Worm (Caenorhabditis elegans) whole organism, young adult: ENCODE measurements around the gene tor-2.

ENCODE experiments used
- B0019.2 ChIP-seq: fragments of 200-800 bp; sonication (Bioruptor generic); conservative IDR thresholded peaks from 2 replicates; pipeline ENCODE4 v1.3.6; 2022; ENCODE audit warnings: missing genetic modification reagents, missing genetic modification characterization, missing compliant biosample characterization
- B0336.3 ChIP-seq: fragments of 200-800 bp; sonication (Bioruptor generic); IDR thresholded peaks from 2 replicates; pipeline ENCODE4 v1.3.6; 2022; ENCODE audit warnings: missing genetic modification characterization, missing compliant biosample characterization
- C06A6.2 ChIP-seq: fragments of 200-800 bp; sonication (Bioruptor generic); conservative IDR thresholded peaks from 2 replicates; pipeline ENCODE4 v1.3.6; 2022; ENCODE audit warnings: missing genetic modification characterization, missing compliant biosample characterization
- F33H1.4 ChIP-seq: fragments of 200-800 bp; sonication (Bioruptor generic); IDR thresholded peaks from 2 replicates; pipeline ENCODE4 v1.3.6; 2022; ENCODE audit warnings: missing genetic modification reagents, missing genetic modification characterization, missing compliant biosample characterization
- F37B4.10 ChIP-seq: fragments of 200-800 bp; sonication (Bioruptor generic); IDR thresholded peaks from 2 replicates; pipeline ENCODE4 v1.3.6; 2022; ENCODE audit warnings: missing genetic modification characterization, missing compliant biosample characterization
- K11D2.4 ChIP-seq: fragments of 200-800 bp; sonication (Bioruptor generic); IDR thresholded peaks from 2 replicates; pipeline ENCODE4 v1.3.6; 2022; ENCODE audit warnings: missing genetic modification reagents, missing genetic modification characterization, missing compliant biosample characterization
- Y53F4B.3 ChIP-seq: fragments of 200-800 bp; sonication (Bioruptor generic); IDR thresholded peaks from 2 replicates; pipeline ENCODE4 v1.3.6; 2022; ENCODE audit warnings: missing genetic modification reagents, missing genetic modification characterization, missing compliant biosample characterization
- Y79H2A.3 ChIP-seq: fragments of 200-800 bp; sonication (Bioruptor generic); conservative IDR thresholded peaks from 2 replicates; pipeline ENCODE4 v1.3.6; 2022; ENCODE audit warnings: missing genetic modification reagents, missing genetic modification characterization, missing compliant biosample characterization
- ama-1 ChIP-seq, 3 experiments: fragments of 150-350 bp in 1 of 3; sonication (generic microtip) in 2 of 3; optimal IDR thresholded peaks; 2 replicates each; lab custom pipeline; 2014 to 2018; ENCODE audit warnings: missing biosample characterization in 2 of 3, missing genetic modification characterization in 2 of 3, missing genetic modification reagents in 2 of 3
- atf-7 ChIP-seq: sonication (generic microtip); optimal IDR thresholded peaks from 2 replicates; lab custom pipeline; 2017; ENCODE audit warnings: mild to moderate bottlenecking, missing genetic modification characterization, missing compliant biosample characterization
- attf-3 ChIP-seq: fragments of 200-800 bp; sonication (Bioruptor generic); conservative IDR thresholded peaks from 2 replicates; pipeline ENCODE4 v1.3.6; 2022; ENCODE audit warnings: missing genetic modification reagents, missing genetic modification characterization, missing compliant biosample characterization
- attf-5 ChIP-seq: fragments of 200-800 bp; sonication (Bioruptor generic); optimal IDR thresholded peaks from 2 replicates; lab custom pipeline; 2018; ENCODE audit warnings: mild to moderate bottlenecking, missing genetic modification characterization, missing compliant biosample characterization
- bed-1 ChIP-seq: fragments of 200-800 bp; sonication (Bioruptor generic); IDR thresholded peaks from 2 replicates; pipeline ENCODE4 v1.3.6; 2022; ENCODE audit warnings: missing genetic modification reagents, missing genetic modification characterization, missing compliant biosample characterization
- cebp-2 ChIP-seq: fragments of 200-800 bp; sonication (Bioruptor generic); IDR thresholded peaks from 2 replicates; pipeline ENCODE4 v1.3.6; 2022; ENCODE audit warnings: missing genetic modification characterization, missing compliant biosample characterization
- ceh-27 ChIP-seq: fragments of 200-800 bp; sonication (Bioruptor generic); optimal IDR thresholded peaks from 2 replicates; lab custom pipeline; 2018; ENCODE audit warnings: mild to moderate bottlenecking, missing genetic modification characterization, moderate library complexity, missing compliant biosample characterization
- dox-1 ChIP-seq: fragments of 200-800 bp; sonication (Bioruptor generic); IDR thresholded peaks from 2 replicates; pipeline ENCODE4 v1.3.6; 2022; ENCODE audit warnings: missing genetic modification reagents, missing genetic modification characterization, missing compliant biosample characterization
- dpff-1 ChIP-seq: sonication (generic microtip); optimal IDR thresholded peaks from 2 replicates; lab custom pipeline; 2017; ENCODE audit warnings: mild to moderate bottlenecking, missing genetic modification characterization, missing compliant biosample characterization
- egl-18 ChIP-seq: fragments of 200-800 bp; sonication (Bioruptor generic); IDR thresholded peaks from 2 replicates; pipeline ENCODE4 v1.3.6; 2022; ENCODE audit warnings: missing genetic modification reagents, missing genetic modification characterization, missing compliant biosample characterization
- ekl-4 ChIP-seq: fragments of 200-800 bp; sonication (Bioruptor generic); IDR thresholded peaks from 2 replicates; pipeline ENCODE4 v1.3.6; 2022; ENCODE audit warnings: missing genetic modification reagents, missing genetic modification characterization, missing compliant biosample characterization
- ets-4 ChIP-seq: fragments of 200-800 bp; sonication (Bioruptor generic); optimal IDR thresholded peaks from 2 replicates; lab custom pipeline; 2018; ENCODE audit warnings: mild to moderate bottlenecking, missing genetic modification characterization, missing compliant biosample characterization
- gei-17 ChIP-seq: fragments of 200-800 bp; sonication (Bioruptor generic); optimal IDR thresholded peaks from 2 replicates; lab custom pipeline; 2018; ENCODE audit warnings: mild to moderate bottlenecking, missing genetic modification characterization, missing compliant biosample characterization
- hmg-20 ChIP-seq: fragments of 200-800 bp; sonication (Bioruptor generic); IDR thresholded peaks from 2 replicates; pipeline ENCODE4 v1.3.6; 2022; ENCODE audit warnings: missing genetic modification reagents, missing genetic modification characterization, missing compliant biosample characterization
- hsf-1 ChIP-seq: fragments of 200-800 bp; sonication (Bioruptor generic); IDR thresholded peaks from 2 replicates; pipeline ENCODE4 v1.3.6; 2022; ENCODE audit warnings: missing genetic modification reagents, missing genetic modification characterization, missing compliant biosample characterization
- lag-1 ChIP-seq: fragments of 200-800 bp; sonication (Bioruptor generic); IDR thresholded peaks from 2 replicates; pipeline ENCODE4 v1.3.6; 2022; ENCODE audit warnings: missing genetic modification reagents, missing genetic modification characterization, missing compliant biosample characterization
- let-526 ChIP-seq: fragments of 200-800 bp; sonication (Bioruptor generic); IDR thresholded peaks from 2 replicates; pipeline ENCODE4 v1.3.6; 2022; ENCODE audit warnings: missing genetic modification reagents, missing genetic modification characterization, missing compliant biosample characterization
- let-607 ChIP-seq, 2 experiments: fragments of 200-800 bp in 1 of 2; sonication (Bioruptor generic) in 1 of 2; sonication (generic microtip) in 1 of 2; optimal IDR thresholded peaks; 2 replicates each; lab custom pipeline; 2016 to 2018; ENCODE audit warnings: mild to moderate bottlenecking in 2 of 2, missing compliant biosample characterization in 2 of 2, missing genetic modification characterization in 2 of 2, moderate library complexity in 2 of 2, missing genotype in 1 of 2
- lin-26 ChIP-seq: fragments of 200-800 bp; sonication (Bioruptor generic); IDR thresholded peaks from 2 replicates; pipeline ENCODE4 v1.3.6; 2022; ENCODE audit warnings: missing genetic modification reagents, missing genetic modification characterization, missing compliant biosample characterization
- lin-40 ChIP-seq: sonication (generic microtip); optimal IDR thresholded peaks from 2 replicates; lab custom pipeline; 2016; ENCODE audit warnings: missing genetic modification characterization, mild to moderate bottlenecking, missing compliant biosample characterization, missing genotype, missing genetic modification reagents
- madf-6 ChIP-seq: fragments of 200-800 bp; sonication (Bioruptor generic); IDR thresholded peaks from 2 replicates; pipeline ENCODE4 v1.3.6; 2022; ENCODE audit warnings: missing genetic modification reagents, missing genetic modification characterization, missing compliant biosample characterization
- madf-8 ChIP-seq: fragments of 200-800 bp; sonication (Bioruptor generic); conservative IDR thresholded peaks from 2 replicates; pipeline ENCODE4 v1.3.6; 2022; ENCODE audit warnings: missing genetic modification reagents, missing genetic modification characterization, missing compliant biosample characterization
- mes-4 ChIP-seq: sonication (generic microtip); optimal IDR thresholded peaks from 2 replicates; lab custom pipeline; 2016; ENCODE audit warnings: missing genotype, missing genetic modification characterization, missing compliant biosample characterization
- nfya-1 ChIP-seq: sonication (generic microtip); optimal IDR thresholded peaks from 2 replicates; lab custom pipeline; 2017; ENCODE audit warnings: antibody characterized with exemption, missing compliant biosample characterization, missing genetic modification characterization, borderline replicate concordance; ENCODE audit not compliant: insufficient read depth
- nfya-2 ChIP-seq: fragments of 200-800 bp; sonication (Bioruptor generic); IDR thresholded peaks from 2 replicates; pipeline ENCODE4 v1.3.6; 2022; ENCODE audit warnings: missing genetic modification reagents, missing genetic modification characterization, missing compliant biosample characterization
- nhr-27 ChIP-seq: fragments of 200-800 bp; sonication (Bioruptor generic); optimal IDR thresholded peaks from 2 replicates; lab custom pipeline; 2018; ENCODE audit warnings: mild to moderate bottlenecking, missing genetic modification characterization, moderate library complexity, missing compliant biosample characterization
- pbrm-1 ChIP-seq: fragments of 200-800 bp; sonication (Bioruptor generic); IDR thresholded peaks from 2 replicates; pipeline ENCODE4 v1.3.6; 2022; ENCODE audit warnings: missing genetic modification reagents, missing genetic modification characterization, missing compliant biosample characterization
- repo-1 ChIP-seq: sonication (generic microtip); optimal IDR thresholded peaks from 2 replicates; lab custom pipeline; 2017; ENCODE audit warnings: mild to moderate bottlenecking, missing genetic modification characterization, missing compliant biosample characterization
- rpc-1 ChIP-seq, 2 experiments: fragments of 150-350 bp in 1 of 2; sonication (generic microtip) in 1 of 2; optimal IDR thresholded peaks; 2 replicates each; lab custom pipeline; 2014 to 2018; ENCODE audit warnings: missing biosample characterization in 1 of 2, missing genetic modification characterization in 1 of 2, missing genetic modification reagents in 1 of 2, missing genotype in 1 of 2
- snpc-1.1 ChIP-seq: sonication (generic microtip); optimal IDR thresholded peaks from 2 replicates; lab custom pipeline; 2017; ENCODE audit warnings: missing genetic modification characterization, mild to moderate bottlenecking, missing compliant biosample characterization, antibody characterized with exemption, moderate library complexity, missing genotype, missing genetic modification reagents; ENCODE audit not compliant: insufficient read depth
- snpc-4 ChIP-seq, 5 experiments: fragments of 150-350 bp in 1 of 5; sonication (generic microtip) in 4 of 5; optimal IDR thresholded peaks; 2 replicates each; lab custom pipeline; 2014 to 2018; ENCODE audit warnings: missing genetic modification characterization in 5 of 5, missing biosample characterization in 3 of 5, antibody characterized with exemption in 2 of 5, mild to moderate bottlenecking in 2 of 5, missing compliant biosample characterization in 2 of 5, missing genotype in 2 of 5, moderate library complexity in 2 of 5, missing genetic modification reagents in 1 of 5
- tbp1 ChIP-seq: fragments of 200-800 bp; sonication (Bioruptor generic); optimal IDR thresholded peaks from 2 replicates; lab custom pipeline; 2018; ENCODE audit warnings: mild to moderate bottlenecking, missing genetic modification characterization, missing compliant biosample characterization
- tbx-9 ChIP-seq: sonication (generic microtip); optimal IDR thresholded peaks from 2 replicates; lab custom pipeline; 2016; ENCODE audit warnings: borderline replicate concordance, missing genetic modification characterization, inconsistent platforms, missing compliant biosample characterization
- xnd-1 ChIP-seq: sonication (generic microtip); optimal IDR thresholded peaks from 2 replicates; lab custom pipeline; 2016; ENCODE audit warnings: missing genotype, missing genetic modification reagents, missing genetic modification characterization, missing compliant biosample characterization

Gene tor-2

DNA sequence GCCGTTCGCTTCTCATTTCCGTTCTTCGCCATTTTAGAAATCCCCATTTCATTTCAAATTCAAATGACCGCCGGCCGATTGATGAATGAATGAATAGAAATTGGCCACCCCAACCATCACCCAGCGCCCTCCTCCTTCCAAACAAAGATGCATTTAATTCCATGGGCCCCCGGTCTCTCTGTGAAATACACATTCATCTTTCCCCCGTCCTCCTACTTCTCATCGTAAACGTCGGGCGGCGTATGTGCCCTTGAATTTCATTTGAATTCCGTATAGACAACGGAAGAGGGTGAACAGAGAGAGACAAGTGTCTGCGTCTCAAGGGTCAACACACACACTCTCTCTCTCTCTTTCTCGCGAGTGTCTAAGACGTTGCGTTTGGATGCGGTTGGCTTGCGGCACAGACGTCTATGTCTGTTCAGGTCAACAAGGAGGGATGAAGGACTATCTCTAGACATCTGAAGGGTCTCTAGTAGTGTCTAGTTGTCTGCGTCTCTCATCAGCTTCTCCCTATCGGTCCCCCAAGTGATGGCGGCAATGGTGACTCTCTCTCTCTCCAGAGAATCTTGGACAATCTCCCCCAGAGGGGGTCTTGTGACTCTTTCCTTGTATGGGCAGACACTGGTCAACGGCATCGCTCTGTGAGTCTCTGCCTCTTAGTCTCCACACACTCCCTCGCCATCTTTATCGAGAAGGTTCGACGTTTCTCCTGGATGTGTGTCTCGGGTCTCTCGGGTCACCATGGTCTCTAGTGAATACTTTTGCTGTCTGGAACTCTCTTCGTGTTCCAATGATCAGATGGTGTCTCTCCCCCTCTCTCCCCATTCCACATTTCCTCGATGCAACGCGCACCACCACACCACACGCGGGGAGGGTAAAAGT lies 48.9 kb upstream of the tor-2 start (continued):
- TF ChIP-seq tbp1 (GFP tag; lab: Kevin White, UChicago) (peak; percentile 2), lin-26 (no peak), madf-8 (GFP tag; lab: Robert Waterston, UW) (no peak), let-526 (GFP tag; lab: Robert Waterston, UW) (no peak), nfya-2 (GFP tag; lab: Robert Waterston, UW) (no peak), attf-3 (no peak), F37B4.10 (GFP tag; lab: Robert Waterston, UW) (no peak), dpff-1 (tag; lab: Kevin White, UChicago) (no peak), dox-1 (GFP tag; lab: Robert Waterston, UW) (no peak), atf-7 (peak; percentile 74), lag-1 (GFP tag; lab: Robert Waterston, UW) (no peak), nhr-27 (tag; lab: Kevin White, UChicago) (no peak), Y53F4B.3 (GFP tag; lab: Robert Waterston, UW) (no peak), ets-4 (GFP tag; lab: Kevin White, UChicago) (no peak), snpc-4 (GFP tag; optimal IDR thresholded peaks at IDR 0.05; lab: Kevin White, UChicago) (peak; percentile 47), snpc-4 (tag; optimal IDR thresholded peaks at IDR 0.05; lab: Kevin White, UChicago) (peak in 3 of 4 experiments; percentile 48 to 72 (median 61)), lin-40 (tag; lab: Kevin White, UChicago) (peak; percentile 89), xnd-1 (tag; lab: Kevin White, UChicago) (no peak), let-607 (tag; optimal IDR thresholded peaks at IDR 0.05; lab: Kevin White, UChicago) (peak in 1 of 2 experiments; percentile 57), B0336.3 (GFP tag; lab: Robert Waterston, UW) (peak; percentile 61), madf-6 (GFP tag; lab: Robert Waterston, UW) (no peak), bed-1 (0 out of 2 replicates have a peak, but pooled peaks have one; percentile 32), Y79H2A.3 (no peak), B0019.2 (GFP tag; lab: Robert Waterston, UW) (no peak), hmg-20 (GFP tag; lab: Robert Waterston, UW) (no peak), snpc-1.1 (tag; lab: Kevin White, UChicago) (no peak), C06A6.2 (GFP tag; lab: Robert Waterston, UW) (peak; percentile 76), mes-4 (no peak), gei-17 (GFP tag; lab: Kevin White, UChicago) (peak; percentile 57), hsf-1 (GFP tag; lab: Robert Waterston, UW) (peak; percentile 96), ceh-27 (GFP tag; lab: Kevin White, UChicago) (peak; percentile 53), ekl-4 (GFP tag; lab: Robert Waterston, UW) (peak; percentile 94), attf-5 (GFP tag; lab: Kevin White, UChicago) (peak; percentile 69)

ce11 chrIV:14019883-14020282 lies 35.9 kb upstream of the tor-2 start, which contains the start of the genes irld-56 and irld-55:
irld-56 (minus strand) TSS chrIV:14019983.
irld-55 (plus strand) TSS chrIV:14020198.
- TF ChIP-seq K11D2.4 (GFP tag; lab: Robert Waterston, UW): no peak
- no peak for TF ChIP-seq lin-26
- TF ChIP-seq tbx-9 (tag; lab: Kevin White, UChicago): no peak
- TF ChIP-seq F33H1.4: no peak
- TF ChIP-seq Y53F4B.3 (GFP tag; lab: Robert Waterston, UW): no peak
- no peak for TF ChIP-seq egl-18 (GFP tag; lab: Robert Waterston, UW)
- no peak for TF ChIP-seq B0019.2 (GFP tag; lab: Robert Waterston, UW)
- TF ChIP-seq dpff-1 (tag; lab: Kevin White, UChicago): no peak
- no peak for TF ChIP-seq B0336.3 (GFP tag; lab: Robert Waterston, UW)
- no peak for TF ChIP-seq Y79H2A.3
- no peak for TF ChIP-seq xnd-1 (tag; lab: Kevin White, UChicago)
- TF ChIP-seq pbrm-1 (GFP tag; lab: Robert Waterston, UW): no peak
- no peak for TF ChIP-seq nfya-1 (tag; lab: Kevin White, UChicago)
- TF ChIP-seq ama-1 (optimal IDR thresholded peaks at IDR 0.05; lab: Kevin White, UChicago): no peak
- no peak for TF ChIP-seq ama-1 (GFP tag; optimal IDR thresholded peaks at IDR 0.05; lab: Kevin White, UChicago)
- TF ChIP-seq rpc-1 (optimal IDR thresholded peaks at IDR 0.05; lab: Kevin White, UChicago): no peak
- TF ChIP-seq rpc-1 (tag; optimal IDR thresholded peaks at IDR 0.05; lab: Kevin White, UChicago): no peak
- no peak for TF ChIP-seq lag-1 (GFP tag; lab: Robert Waterston, UW)
- no peak for TF ChIP-seq repo-1 (tag; lab: Kevin White, UChicago)
- TF ChIP-seq cebp-2 (GFP tag; lab: Robert Waterston, UW): no peak
